Worm (Caenorhabditis elegans): ENCODE measurements around the gene VW02B12L.2.

VW02B12L.2 gene

ce11 chrII:11428599-11428998, 11.5 kb downstream of the VW02B12L.2 start:
- TF ChIP-seq elt-2 (tag; optimal IDR thresholded peaks at IDR 0.05) (no peak), sdc-2 (tag; optimal IDR thresholded peaks at IDR 0.05) (no peak), nfya-1 (tag; optimal IDR thresholded peaks at IDR 0.05) (no peak), ref-2 (tag; optimal IDR thresholded peaks at IDR 0.05) (no peak), unc-55 (GFP tag; optimal IDR thresholded peaks at IDR 0.05) (no peak), K02D7.2 (tag; optimal IDR thresholded peaks at IDR 0.05) (no peak), gmeb-2 (tag; optimal IDR thresholded peaks at IDR 0.05) (no peak), zip-5 (tag; optimal IDR thresholded peaks at IDR 0.05) (no peak), T23F11.4 (GFP tag; optimal IDR thresholded peaks at IDR 0.05) (no peak), ztf-16 (tag; optimal IDR thresholded peaks at IDR 0.05) (no peak), ceh-6 (GFP tag; optimal IDR thresholded peaks at IDR 0.05) (no peak), nhr-11 (tag; optimal IDR thresholded peaks at IDR 0.05) (no peak), ama-1 (optimal IDR thresholded peaks at IDR 0.05) (no peak), K09A11.1 (tag; optimal IDR thresholded peaks at IDR 0.05; ENCODE audit: insufficient read depth) (no peak), ceh-22 (tag; optimal IDR thresholded peaks at IDR 0.05) (no peak), ceh-19 (GFP tag; optimal IDR thresholded peaks at IDR 0.05) (no peak), ceh-30 (tag; optimal IDR thresholded peaks at IDR 0.05) (no peak), syd-9 (tag; optimal IDR thresholded peaks at IDR 0.05) (no peak)

- TF ChIP-seq unc-42 (tag; optimal IDR thresholded peaks at IDR 0.05): no peak
- no peak for TF ChIP-seq npax-4 (tag; optimal IDR thresholded peaks at IDR 0.05)
- TF ChIP-seq fkh-6 (tag; optimal IDR thresholded peaks at IDR 0.05): no peak
- no peak for TF ChIP-seq ceh-30 (tag; optimal IDR thresholded peaks at IDR 0.05)
- no peak for TF ChIP-seq ceh-2 (tag; optimal IDR thresholded peaks at IDR 0.05)
- TF ChIP-seq ztf-16 (tag; optimal IDR thresholded peaks at IDR 0.05): no peak
- TF ChIP-seq pqm-1 (tag; optimal IDR thresholded peaks at IDR 0.05): no peak
- TF ChIP-seq ceh-19 (GFP tag; optimal IDR thresholded peaks at IDR 0.05): no peak
- no peak for TF ChIP-seq che-1 (tag; optimal IDR thresholded peaks at IDR 0.05)
- no peak for TF ChIP-seq ceh-18 (tag; optimal IDR thresholded peaks at IDR 0.05)
- TF ChIP-seq dmd-4 (tag; optimal IDR thresholded peaks at IDR 0.05; ENCODE audit: borderline replicate concordance): no peak
- no peak for TF ChIP-seq zip-5 (tag; optimal IDR thresholded peaks at IDR 0.05)
- no peak for TF ChIP-seq lin-11 (tag; optimal IDR thresholded peaks at IDR 0.05)
- TF ChIP-seq hlh-30 (tag; optimal IDR thresholded peaks at IDR 0.05; ENCODE audit: insufficient read depth): no peak
- no peak for TF ChIP-seq K09A11.1 (tag; optimal IDR thresholded peaks at IDR 0.05; ENCODE audit: insufficient read depth)
- TF ChIP-seq tbx-7 (tag; optimal IDR thresholded peaks at IDR 0.05): no peak
- TF ChIP-seq pat-9 (tag; optimal IDR thresholded peaks at IDR 0.05): no peak
- TF ChIP-seq unc-55 (GFP tag; optimal IDR thresholded peaks at IDR 0.05): no peak
Observed at ce11 chrII:11427322-11427721, 12.8 kb downstream of the VW02B12L.2 start.

ce11 chrII:11424579-11425316, 15.4 kb downstream of the VW02B12L.2 start, which contains the start of gene C05D12.3:
Gene C05D12.3, plus strand, starts transcription at chrII:11425266.
- TF ChIP-seq sox-4 (tag; optimal IDR thresholded peaks at IDR 0.05): no peak
- TF ChIP-seq ceh-34 (tag; optimal IDR thresholded peaks at IDR 0.05): no peak
- no peak for TF ChIP-seq hlh-30 (tag; optimal IDR thresholded peaks at IDR 0.05; ENCODE audit: insufficient read depth)
- no peak for TF ChIP-seq tbx-7 (tag; optimal IDR thresholded peaks at IDR 0.05)
- TF ChIP-seq ceh-14 (tag; optimal IDR thresholded peaks at IDR 0.05): no peak
- no peak for TF ChIP-seq C38D4.7 (GFP tag; optimal IDR thresholded peaks at IDR 0.05)
- TF ChIP-seq unc-86 (tag; optimal IDR thresholded peaks at IDR 0.05): no peak
- no peak for TF ChIP-seq C08G9.2 (tag; optimal IDR thresholded peaks at IDR 0.05)
- TF ChIP-seq zip-5 (tag; optimal IDR thresholded peaks at IDR 0.05): no peak
- TF ChIP-seq pat-9 (tag; optimal IDR thresholded peaks at IDR 0.05): no peak
- no peak for TF ChIP-seq ceh-45 (GFP tag; IDR thresholded peaks at IDR 0.05)
- no peak for TF ChIP-seq ceh-18 (tag; optimal IDR thresholded peaks at IDR 0.05)
- TF ChIP-seq pha-2 (tag; optimal IDR thresholded peaks at IDR 0.05): no peak
- no peak for TF ChIP-seq ceh-6 (GFP tag; optimal IDR thresholded peaks at IDR 0.05)
- TF ChIP-seq madf-2 (tag; optimal IDR thresholded peaks at IDR 0.05): no peak
- TF ChIP-seq elt-4 (tag; optimal IDR thresholded peaks at IDR 0.05): no peak

Data from whole organism, late embryonic.